Worm (Caenorhabditis elegans) whole organism, L3 larva: ENCODE data around the gene hsp-110.

ENCODE experiments used
- aly-2 ChIP-seq: fragments of 150-350 bp; optimal IDR thresholded peaks from 2 replicates; lab custom pipeline; 2014; ENCODE audit warnings: missing biosample characterization, missing genetic modification characterization
- ceh-28 ChIP-seq: fragments of 150-350 bp; optimal IDR thresholded peaks from 2 replicates; lab custom pipeline; 2014; ENCODE audit warnings: missing biosample characterization, missing genetic modification reagents, missing genetic modification characterization
- elt-3 ChIP-seq, 3 experiments: fragments of 150-350 bp in 1 of 3; sonication (generic microtip) in 2 of 3; optimal IDR thresholded peaks; 2 replicates in 2 of 3; 4 replicates in 1 of 3; lab custom pipeline; 2014 to 2017; ENCODE audit warnings: missing biosample characterization in 3 of 3, missing genetic modification characterization in 3 of 3
- tbx-2 ChIP-seq: sonication (generic microtip); optimal IDR thresholded peaks from 2 replicates; lab custom pipeline; 2016; ENCODE audit warnings: mild to moderate bottlenecking, missing genetic modification characterization, missing compliant biosample characterization

ce11 chrIII:8432143-8432542 is 14.6 kb downstream of the hsp-110 start, which contains the start of gene ZK1236.5:
- TF ChIP-seq tbx-2 (tag; lab: Kevin White, UChicago) (no peak), elt-3 (tag; optimal IDR thresholded peaks at IDR 0.05; lab: Kevin White, UChicago) (no peak), aly-2 (tag; lab: Kevin White, UChicago) (no peak), ceh-28 (tag; lab: Kevin White, UChicago) (no peak)
